Worm (Caenorhabditis elegans): ENCODE measurements around the gene F53A9.9.
A peak's percentile ranks its signal among the peaks of the same experiment; 100 is the strongest.

F53A9.9 gene

ce11 chrX:8712662-8713061, 7.9 kb downstream of the F53A9.9 start:
- TF ChIP-seq php-3 (GFP tag; IDR thresholded peaks at IDR 0.05) (peak; percentile 95), pqm-1 (tag; optimal IDR thresholded peaks at IDR 0.05) (peak; percentile 84), dve-1 (tag; optimal IDR thresholded peaks at IDR 0.05; ENCODE audit: insufficient read depth) (peak; percentile 78), ceh-62 (tag; optimal IDR thresholded peaks at IDR 0.05) (no peak), dmd-6 (GFP tag; IDR thresholded peaks at IDR 0.05) (peak; percentile 83), ztf-7 (tag; optimal IDR thresholded peaks at IDR 0.05) (peak; percentile 2), hlh-30 (tag; optimal IDR thresholded peaks at IDR 0.05; ENCODE audit: insufficient read depth) (peak; percentile 55), nhr-48 (tag; optimal IDR thresholded peaks at IDR 0.05) (peak; percentile 30), ceh-32 (tag; optimal IDR thresholded peaks at IDR 0.05; ENCODE audit: poor library complexity) (no peak), nhr-102 (tag; optimal IDR thresholded peaks at IDR 0.05) (peak; percentile 0), lim-7 (GFP tag; IDR thresholded peaks at IDR 0.05) (no peak), daf-16 (GFP tag; optimal IDR thresholded peaks at IDR 0.05) (no peak), daf-16 (tag; optimal IDR thresholded peaks at IDR 0.05) (peak; percentile 71), lin-38 (GFP tag; IDR thresholded peaks at IDR 0.05) (no peak), duxl-1 (tag; optimal IDR thresholded peaks at IDR 0.05; ENCODE audit: poor library complexity) (no peak), nhr-28 (tag; optimal IDR thresholded peaks at IDR 0.05) (peak; percentile 85), nhr-6 (tag; optimal IDR thresholded peaks at IDR 0.05) (peak; percentile 38), D1046.2 (GFP tag; IDR thresholded peaks at IDR 0.05) (no peak), lir-3 (tag; optimal IDR thresholded peaks at IDR 0.05) (no peak), hlh-11 (tag; optimal IDR thresholded peaks at IDR 0.05) (peak; percentile 72), arid-1 (GFP tag; conservative IDR thresholded peaks at IDR 0.05) (no peak), nhr-77 (tag; optimal IDR thresholded peaks at IDR 0.05) (peak; percentile 61), zip-11 (GFP tag; IDR thresholded peaks at IDR 0.05) (no peak), tra-1 (GFP tag; IDR thresholded peaks at IDR 0.05) (peak; percentile 64; the same call in 1 of the 2 replicates), lsy-2 (tag; optimal IDR thresholded peaks at IDR 0.05) (peak in 1 of 2 experiments; percentile 4), rbr-2 (tag; optimal IDR thresholded peaks at IDR 0.05) (no peak)

ce11 chrX:8711141-8711645, 9.4 kb downstream of the F53A9.9 start, which contains the start of gene F53A9.1:
Gene F53A9.1 (plus strand): TSS chrX:8711595.
- no peak for TF ChIP-seq mdt-29 (GFP tag; IDR thresholded peaks at IDR 0.05)
- TF ChIP-seq dve-1 (tag; optimal IDR thresholded peaks at IDR 0.05; ENCODE audit: insufficient read depth): peak; percentile 38
- TF ChIP-seq nhr-10 (tag; optimal IDR thresholded peaks at IDR 0.05): no peak
- TF ChIP-seq cey-2 (tag; optimal IDR thresholded peaks at IDR 0.05; ENCODE audit: borderline replicate concordance, insufficient read depth): no peak
- peak in 1 of 2 experiments; percentile 75 for TF ChIP-seq unc-62 (GFP tag; optimal IDR thresholded peaks at IDR 0.05 in 1 of 2)
- no peak for TF ChIP-seq unc-62 (tag; optimal IDR thresholded peaks at IDR 0.05)
- no peak for TF ChIP-seq Y48G9A.11 (GFP tag; IDR thresholded peaks at IDR 0.05)
- no peak for TF ChIP-seq dpl-1 (GFP tag; optimal IDR thresholded peaks at IDR 0.05)
- TF ChIP-seq daf-16 (GFP tag; optimal IDR thresholded peaks at IDR 0.05): no peak
- TF ChIP-seq daf-16 (tag; optimal IDR thresholded peaks at IDR 0.05): peak; percentile 62
- no peak for TF ChIP-seq rbr-2 (tag; optimal IDR thresholded peaks at IDR 0.05)
- no peak for TF ChIP-seq lim-7 (GFP tag; IDR thresholded peaks at IDR 0.05)
- no peak for TF ChIP-seq pqm-1 (tag; optimal IDR thresholded peaks at IDR 0.05)

- peak; percentile 11; the same call in 1 of the 2 replicates for TF ChIP-seq dmd-6 (GFP tag; IDR thresholded peaks at IDR 0.05)
- no peak for TF ChIP-seq lir-3 (tag; optimal IDR thresholded peaks at IDR 0.05)
- TF ChIP-seq pqm-1 (tag; optimal IDR thresholded peaks at IDR 0.05): peak; percentile 32
Measured at ce11 chrX:8709424-8709823, 11.1 kb downstream of the F53A9.9 start, which contains the start of gene kreg-1. Gene kreg-1 (plus strand): TSS chrX:8709764.

- TF ChIP-seq dve-1 (tag; optimal IDR thresholded peaks at IDR 0.05; ENCODE audit: insufficient read depth) (no peak), ceh-82 (tag; optimal IDR thresholded peaks at IDR 0.05) (no peak), mes-2 (tag; optimal IDR thresholded peaks at IDR 0.05; ENCODE audit: poor library complexity, severe bottlenecking) (no peak), php-3 (GFP tag; IDR thresholded peaks at IDR 0.05) (no peak), lin-13 (GFP tag; optimal IDR thresholded peaks at IDR 0.05) (no peak), aly-2 (tag; optimal IDR thresholded peaks at IDR 0.05) (no peak)
Measured at ce11 chrX:8708053-8708452, 12.5 kb downstream of the F53A9.9 start, which contains the start of gene F53A9.3. Gene F53A9.3 (plus strand): TSS chrX:8708353.

Measured in whole organism, L4 larva.